Worm (Caenorhabditis elegans): ENCODE results near the gene ints-2.

- no peak for TF ChIP-seq Y22D7AL.16 (tag; optimal IDR thresholded peaks at IDR 0.05)
- TF ChIP-seq pqm-1 (tag; optimal IDR thresholded peaks at IDR 0.05), result no peak
- TF ChIP-seq ahr-1 (tag; optimal IDR thresholded peaks at IDR 0.05), result no peak
- no peak for TF ChIP-seq hlh-8 (tag; optimal IDR thresholded peaks at IDR 0.05)
- TF ChIP-seq nfya-1 (tag; optimal IDR thresholded peaks at IDR 0.05), result no peak
- no peak for TF ChIP-seq ceh-18 (tag; optimal IDR thresholded peaks at IDR 0.05)
- no peak for TF ChIP-seq ceh-48 (tag; optimal IDR thresholded peaks at IDR 0.05)
- TF ChIP-seq ceh-30 (tag; optimal IDR thresholded peaks at IDR 0.05), result no peak
Observed at ce11 chrV:14223141-14223540, 37.7 kb downstream of the ints-2 start.

Measured in whole organism, late embryonic.